Fruit fly (Drosophila melanogaster) whole organism, embryonic: ENCODE measurements around the gene Ctns.
A peak's percentile ranks its signal among the peaks of the same experiment; 100 is the strongest.

Source experiments
- Adf1 ChIP-seq: fragments of 200-800 bp; sonication (Bioruptor generic); IDR thresholded peaks from 2 replicates; pipeline ENCODE4 v1.3.6; 2022; ENCODE audit warnings: missing biosample characterization, missing genetic modification characterization
- Asciz ChIP-seq: fragments of 200-800 bp; sonication (Bioruptor generic); optimal IDR thresholded peaks from 2 replicates; lab custom pipeline; 2017; ENCODE audit warnings: missing biosample characterization, mild to moderate bottlenecking, missing genetic modification characterization, missing genetic modification reagents
- Atf6 ChIP-seq: fragments of 200-800 bp; sonication (Bioruptor generic); IDR thresholded peaks from 2 replicates; pipeline ENCODE4 v1.3.6; 2022; ENCODE audit warnings: missing biosample characterization, missing genetic modification characterization
- CG10321 ChIP-seq: fragments of 200-800 bp; sonication (Bioruptor generic); IDR thresholded peaks from 2 replicates; pipeline ENCODE4 v1.3.6; 2022; ENCODE audit warnings: missing biosample characterization, missing genetic modification characterization
- CG12104 ChIP-seq: fragments of 200-800 bp; sonication (Bioruptor generic); optimal IDR thresholded peaks from 3 replicates; lab custom pipeline; 2016; ENCODE audit warnings: missing biosample characterization, missing genetic modification characterization
- CG15479 ChIP-seq: fragments of 200-800 bp; sonication (Bioruptor generic); optimal IDR thresholded peaks from 3 replicates; lab custom pipeline; 2019; ENCODE audit warnings: missing biosample characterization, mild to moderate bottlenecking, missing genetic modification characterization, moderate library complexity
- CG16815 ChIP-seq: fragments of 200-800 bp; sonication (Bioruptor generic); optimal IDR thresholded peaks from 3 replicates; lab custom pipeline; 2017; ENCODE audit warnings: missing biosample characterization, mild to moderate bottlenecking, missing genetic modification characterization
- CG17829 ChIP-seq: fragments of 200-800 bp; optimal IDR thresholded peaks from 2 replicates; lab custom pipeline; 2019; ENCODE audit warnings: missing biosample characterization, mild to moderate bottlenecking, missing genetic modification characterization, moderate library complexity
- CG18599 ChIP-seq: fragments of 200-800 bp; sonication (Bioruptor generic); optimal IDR thresholded peaks from 3 replicates; lab custom pipeline; 2017; ENCODE audit warnings: missing biosample characterization, missing genetic modification characterization, mild to moderate bottlenecking, moderate library complexity, missing genetic modification reagents
- CG2129 ChIP-seq: fragments of 200-800 bp; sonication (Bioruptor generic); IDR thresholded peaks from 2 replicates; pipeline ENCODE4 v1.3.6; 2022; ENCODE audit warnings: missing biosample characterization, missing genetic modification characterization; ENCODE audit not compliant: partially characterized antibody
- CG2678 ChIP-seq: fragments of 200-800 bp; sonication (Bioruptor generic); optimal IDR thresholded peaks from 3 replicates; lab custom pipeline; 2019; ENCODE audit warnings: missing biosample characterization, mild to moderate bottlenecking, missing genetic modification characterization, moderate library complexity
- CG32772 ChIP-seq: fragments of 200-800 bp; sonication (Bioruptor generic); IDR thresholded peaks from 2 replicates; pipeline ENCODE4 v1.3.6; 2022; ENCODE audit warnings: missing biosample characterization, missing genetic modification characterization
- CG34422 ChIP-seq: fragments of 200-800 bp; sonication (Bioruptor generic); IDR thresholded peaks from 3 replicates; pipeline ENCODE4 v1.3.6; 2022; ENCODE audit warnings: missing biosample characterization, missing genetic modification characterization
- CG3838 ChIP-seq: fragments of 200-800 bp; sonication (Bioruptor generic); optimal IDR thresholded peaks from 3 replicates; lab custom pipeline; 2016; ENCODE audit warnings: missing biosample characterization, missing genetic modification characterization
- CG4617 ChIP-seq: fragments of 200-800 bp; sonication (Bioruptor generic); optimal IDR thresholded peaks from 3 replicates; lab custom pipeline; 2016; ENCODE audit warnings: missing biosample characterization, missing genetic modification characterization, borderline replicate concordance
- CG4707 ChIP-seq: fragments of 200-800 bp; sonication (Bioruptor generic); optimal IDR thresholded peaks from 2 replicates; lab custom pipeline; 2018; ENCODE audit warnings: missing biosample characterization, mild to moderate bottlenecking, missing genetic modification characterization, moderate library complexity
- CG6654 ChIP-seq: fragments of 200-800 bp; sonication (Bioruptor generic); optimal IDR thresholded peaks from 2 replicates; lab custom pipeline; 2017; ENCODE audit warnings: missing biosample characterization, mild to moderate bottlenecking, missing genetic modification characterization
- CG6689 ChIP-seq: fragments of 200-800 bp; sonication (Bioruptor generic); IDR thresholded peaks from 2 replicates; pipeline ENCODE4 v1.3.6; 2022; ENCODE audit warnings: missing biosample characterization, missing genetic modification characterization
- CG7372 ChIP-seq: fragments of 200-800 bp; sonication (Bioruptor generic); IDR thresholded peaks from 2 replicates; pipeline ENCODE4 v1.3.6; 2022; ENCODE audit warnings: missing biosample characterization, missing genetic modification characterization
- CG7987 ChIP-seq: fragments of 200-800 bp; sonication (Bioruptor generic); optimal IDR thresholded peaks from 2 replicates; lab custom pipeline; 2018; ENCODE audit warnings: missing biosample characterization, mild to moderate bottlenecking, missing genetic modification characterization, moderate library complexity
- CG9876 ChIP-seq: fragments of 200-800 bp; sonication (Bioruptor generic); optimal IDR thresholded peaks from 2 replicates; lab custom pipeline; 2016; ENCODE audit warnings: missing biosample characterization, missing genetic modification characterization
- D ChIP-seq, 2 experiments: fragments of 200-800 bp in 1 of 2; fragments of >200 bp in 1 of 2; sonication (Bioruptor generic) in 1 of 2; optimal IDR thresholded peaks; 2 replicates in 1 of 2; 3 replicates in 1 of 2; lab custom pipeline; 2017; ENCODE audit warnings: mild to moderate bottlenecking in 1 of 2, missing biosample characterization in 1 of 2, missing genetic modification characterization in 1 of 2, missing genetic modification reagents in 1 of 2
- Fer1 ChIP-seq: fragments of 200-800 bp; sonication (Bioruptor generic); optimal IDR thresholded peaks from 2 replicates; lab custom pipeline; 2017; ENCODE audit warnings: missing biosample characterization, mild to moderate bottlenecking, missing genetic modification characterization
- Hmr ChIP-seq: fragments of 200-800 bp; sonication (Bioruptor generic); optimal IDR thresholded peaks from 3 replicates; lab custom pipeline; 2017; ENCODE audit warnings: mild to moderate bottlenecking, missing biosample characterization, missing genetic modification reagents, missing genetic modification characterization
- Lpt ChIP-seq: fragments of >200 bp; optimal IDR thresholded peaks from 2 replicates; lab custom pipeline; 2018; ENCODE audit warnings: missing biosample characterization, missing genetic modification characterization
- Ravus ChIP-seq: fragments of 200-800 bp; sonication (Bioruptor generic); IDR thresholded peaks from 2 replicates; pipeline ENCODE4 v1.3.6; 2022; ENCODE audit warnings: missing biosample characterization, missing genetic modification characterization
- Rx ChIP-seq: fragments of 200-800 bp; sonication (Bioruptor generic); IDR thresholded peaks from 2 replicates; pipeline ENCODE4 v1.3.6; 2022; ENCODE audit warnings: missing biosample characterization, missing genetic modification characterization
- Sox102F ChIP-seq: fragments of 200-800 bp; sonication (Bioruptor generic); optimal IDR thresholded peaks from 2 replicates; lab custom pipeline; 2018; ENCODE audit warnings: missing biosample characterization, mild to moderate bottlenecking, missing genetic modification characterization, moderate library complexity
- Spps ChIP-seq: fragments of 200-800 bp; sonication (Bioruptor generic); optimal IDR thresholded peaks from 2 replicates; lab custom pipeline; 2018; ENCODE audit warnings: missing biosample characterization, mild to moderate bottlenecking, missing genetic modification characterization
- Tbp ChIP-seq: fragments of >200 bp; optimal IDR thresholded peaks from 2 replicates; lab custom pipeline; 2018; ENCODE audit warnings: missing biosample characterization, missing genetic modification characterization
- al ChIP-seq: fragments of 200-800 bp; sonication (Bioruptor generic); IDR thresholded peaks from 2 replicates; pipeline ENCODE4 v1.3.6; 2022; ENCODE audit warnings: missing biosample characterization, missing genetic modification characterization
- caup ChIP-seq: fragments of 200-800 bp; sonication (Bioruptor generic); optimal IDR thresholded peaks from 3 replicates; lab custom pipeline; 2017; ENCODE audit warnings: missing biosample characterization, mild to moderate bottlenecking, missing genetic modification characterization, moderate library complexity; ENCODE audit not compliant: severe bottlenecking
- chif ChIP-seq, 2 experiments: fragments of 200-800 bp; sonication (Bioruptor generic); optimal IDR thresholded peaks; 3 replicates each; lab custom pipeline; 2016; ENCODE audit warnings: missing biosample characterization in 2 of 2, missing genetic modification characterization in 2 of 2
- crol ChIP-seq: fragments of 200-800 bp; sonication (Bioruptor generic); IDR thresholded peaks from 2 replicates; pipeline ENCODE4 v1.3.6; 2022; ENCODE audit warnings: missing biosample characterization, missing genetic modification characterization
- da ChIP-seq: fragments of 200-800 bp; sonication (Bioruptor generic); optimal IDR thresholded peaks from 2 replicates; lab custom pipeline; 2016; ENCODE audit warnings: missing biosample characterization, missing genetic modification characterization
- disco-r ChIP-seq: fragments of 200-800 bp; sonication (Bioruptor generic); optimal IDR thresholded peaks from 2 replicates; lab custom pipeline; 2016; ENCODE audit warnings: missing biosample characterization, missing genetic modification characterization
- dysf ChIP-seq: fragments of 200-800 bp; sonication (Bioruptor generic); IDR thresholded peaks from 3 replicates; pipeline ENCODE4 v1.3.6; 2022; ENCODE audit warnings: missing biosample characterization, missing genetic modification characterization
- ewg ChIP-seq: fragments of 200-800 bp; sonication (Bioruptor generic); optimal IDR thresholded peaks from 3 replicates; lab custom pipeline; 2017; ENCODE audit warnings: mild to moderate bottlenecking, missing biosample characterization, missing genetic modification reagents, missing genetic modification characterization
- eyg ChIP-seq: fragments of 200-800 bp; sonication (Bioruptor generic); optimal IDR thresholded peaks from 3 replicates; lab custom pipeline; 2016; ENCODE audit warnings: missing biosample characterization, missing genetic modification characterization
- gcm ChIP-seq: fragments of 200-800 bp; sonication (Bioruptor generic); optimal IDR thresholded peaks from 2 replicates; lab custom pipeline; 2019; ENCODE audit warnings: missing biosample characterization, mild to moderate bottlenecking, missing genetic modification characterization, moderate library complexity
- grn ChIP-seq: fragments of 200-800 bp; sonication (Bioruptor generic); optimal IDR thresholded peaks from 3 replicates; lab custom pipeline; 2017; ENCODE audit warnings: missing biosample characterization, missing genetic modification characterization
- ham ChIP-seq: fragments of 200-800 bp; sonication (Bioruptor generic); IDR thresholded peaks from 2 replicates; pipeline ENCODE4 v1.3.6; 2022; ENCODE audit warnings: missing biosample characterization, missing genetic modification characterization
- hbn ChIP-seq: fragments of 200-800 bp; sonication (Bioruptor generic); IDR thresholded peaks from 2 replicates; pipeline ENCODE4 v1.3.6; 2022; ENCODE audit warnings: missing biosample characterization, missing genetic modification characterization; ENCODE audit not compliant: partially characterized antibody
- kay ChIP-seq: fragments of 200-800 bp; sonication (Bioruptor generic); optimal IDR thresholded peaks from 2 replicates; lab custom pipeline; 2016; ENCODE audit warnings: missing biosample characterization, missing genetic modification characterization
- lov ChIP-seq, 2 experiments: fragments of 200-800 bp in 1 of 2; fragments of >200 bp in 1 of 2; sonication (Bioruptor generic) in 1 of 2; IDR thresholded peaks in 1 of 2; optimal IDR thresholded peaks in 1 of 2; 2 replicates in 1 of 2; 3 replicates in 1 of 2; pipeline versions ENCODE4 v1.3.6 to Lab custom; 2017 to 2022; ENCODE audit warnings: missing biosample characterization in 1 of 2, missing genetic modification characterization in 1 of 2
- pho ChIP-seq: fragments of 200-800 bp; sonication (Bioruptor generic); optimal IDR thresholded peaks from 2 replicates; lab custom pipeline; 2016; ENCODE audit warnings: missing biosample characterization, missing genetic modification characterization
- pzg ChIP-seq: fragments of 200-800 bp; sonication (Bioruptor generic); optimal IDR thresholded peaks from 3 replicates; lab custom pipeline; 2018; ENCODE audit warnings: missing biosample characterization, mild to moderate bottlenecking, missing genetic modification characterization, moderate library complexity
- scrt ChIP-seq: fragments of 200-800 bp; sonication (Bioruptor generic); optimal IDR thresholded peaks from 2 replicates; lab custom pipeline; 2018; ENCODE audit warnings: missing biosample characterization, mild to moderate bottlenecking, missing genetic modification characterization, moderate library complexity
- slp2 ChIP-seq: fragments of 200-800 bp; sonication (Bioruptor generic); optimal IDR thresholded peaks from 2 replicates; lab custom pipeline; 2016; ENCODE audit warnings: missing biosample characterization, missing genetic modification characterization
- zen ChIP-seq: fragments of 200-800 bp; sonication (Bioruptor generic); optimal IDR thresholded peaks from 3 replicates; lab custom pipeline; 2018; ENCODE audit warnings: missing biosample characterization, mild to moderate bottlenecking, missing genetic modification characterization, moderate library complexity

The Ctns gene

DNA sequence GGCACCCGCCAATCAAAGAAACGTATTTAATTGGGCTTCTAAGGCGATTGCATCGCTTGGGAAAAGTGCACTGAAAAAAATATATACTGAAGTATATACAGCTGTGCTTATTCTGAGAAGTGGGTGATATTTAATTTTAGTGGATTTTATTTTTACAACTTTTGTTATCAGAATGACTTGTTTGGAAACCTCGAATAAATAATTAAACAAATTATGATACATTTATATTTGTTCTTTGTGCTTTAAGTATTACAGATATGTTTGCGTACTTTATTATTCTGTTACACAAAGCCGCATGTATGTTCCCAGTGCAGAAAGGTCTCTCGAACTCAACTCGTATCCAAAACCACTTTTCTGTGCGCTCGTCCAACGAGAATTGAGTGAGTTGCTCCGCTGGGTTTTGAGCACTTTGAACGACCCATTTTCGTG is 10.1 kb downstream of the Ctns start (continued):
- TF ChIP-seq ham (GFP tag; lab: Robert Waterston, UW), result no peak
- TF ChIP-seq Atf6 (GFP tag; lab: Robert Waterston, UW), result peak; percentile 59; the same call in 1 of the 2 replicates
- no peak for TF ChIP-seq pho (GFP tag; lab: Kevin White, UChicago)
- peak; percentile 88 for TF ChIP-seq CG2678 (tag; lab: Kevin White, UChicago)
- TF ChIP-seq lov (optimal IDR thresholded peaks at IDR 0.05; lab: Kevin White, UChicago), result no peak
- TF ChIP-seq lov (GFP tag; IDR thresholded peaks at IDR 0.05; lab: Robert Waterston, UW), result no peak
- TF ChIP-seq CG3838 (GFP tag; lab: Kevin White, UChicago), result no peak
- no peak for TF ChIP-seq hbn (GFP tag; lab: Robert Waterston, UW)
- peak; percentile 50 for TF ChIP-seq kay
- TF ChIP-seq da (GFP tag; lab: Kevin White, UChicago), result no peak
- TF ChIP-seq CG18599, result peak; percentile 64
- TF ChIP-seq CG17829, result peak; percentile 78
- peak; percentile 84 for TF ChIP-seq Sox102F (GFP tag; lab: Kevin White, UChicago)
- no peak for TF ChIP-seq CG4707 (GFP tag; lab: Kevin White, UChicago)
- peak; percentile 2 for TF ChIP-seq CG4617
- no peak; the same call in 1 of the 2 replicates for TF ChIP-seq Ravus (GFP tag; lab: Robert Waterston, UW)
- TF ChIP-seq eyg, result peak; percentile 26
- no peak for TF ChIP-seq pzg (GFP tag; lab: Kevin White, UChicago)
- peak; percentile 60 for TF ChIP-seq CG6654
- TF ChIP-seq CG12104 (GFP tag; lab: Kevin White, UChicago), result peak; percentile 66
- TF ChIP-seq Hmr (GFP tag; lab: Kevin White, UChicago), result peak; percentile 71
- TF ChIP-seq Spps (tag; lab: Kevin White, UChicago), result peak; percentile 58
- peak; percentile 55 for TF ChIP-seq zen (tag; lab: Kevin White, UChicago)
- no peak for TF ChIP-seq Lpt (GFP tag; lab: Kevin White, UChicago)
- TF ChIP-seq gcm, result peak; percentile 76
- no peak for TF ChIP-seq CG7987 (GFP tag; lab: Kevin White, UChicago)
- no peak for TF ChIP-seq Rx
- TF ChIP-seq al, result peak; percentile 55
- peak; percentile 72 for TF ChIP-seq Fer1 (GFP tag; lab: Kevin White, UChicago)
- peak; percentile 73 for TF ChIP-seq CG6689 (GFP tag; lab: Robert Waterston, UW)
- no peak for TF ChIP-seq crol (GFP tag; lab: Robert Waterston, UW)
- TF ChIP-seq CG32772 (GFP tag; lab: Robert Waterston, UW), result peak; percentile 58
- TF ChIP-seq Tbp (GFP tag; lab: Kevin White, UChicago), result no peak
- TF ChIP-seq scrt (GFP tag; lab: Kevin White, UChicago), result peak; percentile 55
- TF ChIP-seq grn, result peak; percentile 68
- TF ChIP-seq D (optimal IDR thresholded peaks at IDR 0.05; lab: Kevin White, UChicago), result no peak
- TF ChIP-seq D (GFP tag; optimal IDR thresholded peaks at IDR 0.05; lab: Kevin White, UChicago), result peak; percentile 74
- TF ChIP-seq CG9876 (GFP tag; lab: Kevin White, UChicago), result no peak
- no peak for TF ChIP-seq CG15479 (GFP tag; lab: Kevin White, UChicago)
- TF ChIP-seq ewg (GFP tag; lab: Kevin White, UChicago), result peak; percentile 55
- TF ChIP-seq CG16815 (GFP tag; lab: Kevin White, UChicago), result no peak
- peak; percentile 84 for TF ChIP-seq Asciz
- TF ChIP-seq dysf (GFP tag; lab: Robert Waterston, UW), result peak; percentile 86
- TF ChIP-seq chif (GFP tag; optimal IDR thresholded peaks at IDR 0.05; lab: Kevin White, UChicago), result peak; percentile 15 to 49
- no peak for TF ChIP-seq CG10321 (GFP tag; lab: Robert Waterston, UW)
- peak; percentile 58; the same call in 2 of the 3 replicates for TF ChIP-seq CG34422 (GFP tag; lab: Robert Waterston, UW)
- TF ChIP-seq Adf1, result no peak
- no peak for TF ChIP-seq CG2129
- peak; percentile 46 for TF ChIP-seq slp2 (GFP tag; lab: Kevin White, UChicago)
- peak; percentile 63 for TF ChIP-seq CG7372
- TF ChIP-seq disco-r (GFP tag; lab: Kevin White, UChicago), result no peak
- TF ChIP-seq caup (GFP tag; lab: Kevin White, UChicago), result peak; percentile 50
